Worm (Caenorhabditis elegans) whole organism, L2 larva: ENCODE measurements around the gene hpr-17.

Source experiments
- aly-2 ChIP-seq: fragments of 150-350 bp; optimal IDR thresholded peaks from 2 replicates; lab custom pipeline; 2014; ENCODE audit warnings: missing biosample characterization, missing genetic modification characterization
- ama-1 ChIP-seq: fragments of 150-350 bp; optimal IDR thresholded peaks from 2 replicates; lab custom pipeline; 2018; ENCODE audit warnings: inconsistent platforms
- ceh-82 ChIP-seq: fragments of 150-350 bp; optimal IDR thresholded peaks from 2 replicates; lab custom pipeline; 2014; ENCODE audit warnings: missing biosample characterization, missing genetic modification characterization
- dmd-4 ChIP-seq: sonication (generic microtip); optimal IDR thresholded peaks from 2 replicates; lab custom pipeline; 2017; ENCODE audit warnings: missing biosample characterization, missing genetic modification characterization
- lin-39 ChIP-seq: fragments of 150-350 bp; optimal IDR thresholded peaks from 2 replicates; lab custom pipeline; 2014; ENCODE audit warnings: missing biosample characterization, missing genetic modification reagents, missing genetic modification characterization
- nhr-237 ChIP-seq: fragments of 150-350 bp; optimal IDR thresholded peaks from 2 replicates; lab custom pipeline; 2014; ENCODE audit warnings: missing biosample characterization, missing genetic modification characterization
- nhr-25 ChIP-seq: fragments of 150-350 bp; sonication (generic microtip); optimal IDR thresholded peaks from 3 replicates; lab custom pipeline; 2014; ENCODE audit warnings: missing biosample characterization, missing genetic modification characterization
- nhr-6 ChIP-seq: fragments of 150-350 bp; optimal IDR thresholded peaks from 2 replicates; lab custom pipeline; 2014; ENCODE audit warnings: missing biosample characterization, missing genetic modification characterization

DNA sequence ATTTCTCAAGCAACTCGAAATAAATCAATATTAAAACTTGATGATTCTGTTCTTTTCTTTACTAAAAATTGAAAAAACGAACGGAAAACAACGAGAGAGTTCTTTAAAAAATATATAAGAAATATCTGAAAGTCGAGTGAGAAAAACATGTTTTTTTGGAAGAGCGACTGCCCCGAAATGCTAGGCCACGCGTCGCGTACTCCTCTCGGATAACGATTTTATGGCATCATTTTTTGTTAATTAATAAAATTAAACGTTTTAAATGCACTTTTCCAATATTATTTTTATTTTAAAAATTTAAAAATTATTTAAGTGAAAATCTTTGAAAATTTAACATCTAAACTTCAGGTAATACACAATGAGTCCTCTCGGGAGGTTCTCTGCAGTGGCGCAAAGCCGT is 39.7 kb downstream of the hpr-17 start, which contains the start of gene gfm-1:
- TF ChIP-seq nhr-6 (tag; lab: Kevin White, UChicago) (no peak), dmd-4 (tag; lab: Kevin White, UChicago) (no peak), ceh-82 (no peak), nhr-237 (tag; lab: Kevin White, UChicago) (no peak), ama-1 (lab: Kevin White, UChicago) (no peak), lin-39 (no peak), aly-2 (no peak), nhr-25 (tag; lab: Kevin White, UChicago) (no peak)
